Worm (Caenorhabditis elegans): ENCODE results near the gene acl-4.

DNA sequence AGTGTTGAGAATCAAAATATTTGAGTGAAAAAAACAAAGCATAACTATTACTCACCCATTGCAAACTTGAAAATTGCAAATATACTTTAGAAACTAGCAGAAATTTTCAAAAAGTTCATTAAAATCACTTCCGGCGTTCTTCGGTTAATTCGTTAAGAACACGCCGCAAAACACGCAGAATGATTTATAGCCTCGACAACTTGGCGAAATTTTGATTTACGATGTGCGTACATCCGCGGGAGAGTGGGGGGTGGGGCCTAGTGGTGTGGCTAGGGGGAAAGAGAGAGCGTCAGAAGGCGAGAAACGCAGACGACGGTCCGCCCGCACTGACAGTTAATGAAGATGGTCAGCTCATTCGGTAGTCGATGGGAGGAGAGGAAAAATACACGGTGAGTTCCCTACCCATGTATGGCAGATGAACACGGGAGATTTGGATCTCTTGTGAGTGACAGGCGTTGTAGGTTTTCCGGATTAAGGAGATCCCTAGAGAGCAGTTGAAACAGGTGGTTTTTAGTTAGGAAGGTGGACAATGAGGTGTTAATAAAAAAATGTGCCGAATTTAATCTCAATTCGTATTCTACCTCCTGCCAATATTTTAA, 24.0 kb downstream of the acl-4 start, which contains the start of gene igcm-4:
- TF ChIP-seq unc-62 (GFP tag; optimal IDR thresholded peaks at IDR 0.05) (peak; percentile 79), chd-7 (tag; optimal IDR thresholded peaks at IDR 0.05) (no peak), T07F8.4 (tag; optimal IDR thresholded peaks at IDR 0.05) (no peak)

Measured in whole organism, young adult.